Fruit fly (Drosophila melanogaster): ENCODE measurements around the gene CG5953.

- no peak for TF ChIP-seq Sin3A (optimal IDR thresholded peaks at IDR 0.05)
- no peak for TF ChIP-seq psq (optimal IDR thresholded peaks at IDR 0.05)
- TF ChIP-seq insv (optimal IDR thresholded peaks at IDR 0.05) = no peak
- no peak for TF ChIP-seq Myc (optimal IDR thresholded peaks at IDR 0.05)
- no peak for TF ChIP-seq ttk (optimal IDR thresholded peaks at IDR 0.05)
- TF ChIP-seq h (optimal IDR thresholded peaks at IDR 0.05) = no peak
These were observed 3.0 kb upstream of the CG5953 start for dm6 chr2L:16535673-16536144.

Data from Kc167 (cell line).